Worm (Caenorhabditis elegans) whole organism, late embryonic: ENCODE measurements around the gene ins-3.

Source experiments
- F13H6.1 ChIP-seq: sonication (generic microtip); optimal IDR thresholded peaks from 2 replicates; lab custom pipeline; 2016; ENCODE audit warnings: missing genetic modification characterization, missing compliant biosample characterization
- pqm-1 ChIP-seq: sonication (generic microtip); optimal IDR thresholded peaks from 2 replicates; lab custom pipeline; 2016; ENCODE audit warnings: missing genetic modification characterization, missing compliant biosample characterization
- unc-55 ChIP-seq: sonication (generic microtip); optimal IDR thresholded peaks from 2 replicates; lab custom pipeline; 2017; ENCODE audit warnings: missing biosample characterization, missing genetic modification reagents, missing genetic modification characterization

ce11 chrII:5966637-5967036, 23.9 kb downstream of the ins-3 start:
- TF ChIP-seq F13H6.1 (tag; lab: Kevin White, UChicago) (no peak), unc-55 (GFP tag; lab: Kevin White, UChicago) (peak; percentile 40), pqm-1 (no peak)
